Fruit fly (Drosophila melanogaster) ovary, adult (tissue): ENCODE data around the gene Osi5.

ENCODE experiments used
- CG17801 ChIP-seq: fragments of 200-800 bp; optimal IDR thresholded peaks from 2 replicates; lab custom pipeline; 2019; ENCODE audit warnings: missing biosample characterization, mild to moderate bottlenecking, missing genetic modification characterization, moderate library complexity; ENCODE audit not compliant: partially characterized antibody

Gene Osi5

DNA sequence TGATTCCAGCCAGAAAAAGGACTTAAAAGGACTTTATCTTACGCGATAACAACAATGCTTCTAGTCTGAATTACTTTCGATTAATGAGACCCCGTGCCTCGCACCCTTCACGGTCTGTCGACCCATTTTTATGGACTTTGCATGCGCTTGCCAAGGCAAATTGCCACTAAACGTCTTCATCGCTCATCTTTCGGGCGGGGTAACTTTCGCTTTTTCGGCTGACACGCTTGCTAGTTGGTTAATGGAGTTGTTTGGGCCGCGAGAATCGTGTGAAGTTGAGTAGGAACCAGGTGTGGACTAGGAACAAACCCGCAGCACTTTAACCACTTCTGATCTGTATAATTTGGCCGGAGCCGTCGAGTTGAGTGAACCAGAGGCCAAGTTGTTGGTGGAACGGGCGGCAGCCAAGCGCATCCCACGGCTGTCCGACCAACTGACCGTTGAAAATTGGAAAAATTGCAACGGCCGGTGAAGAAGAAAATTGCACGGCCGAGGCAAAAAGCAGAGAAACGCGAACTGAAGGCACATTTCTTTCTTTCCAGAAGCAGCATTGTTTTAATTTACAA is at the start of gene Osi5:
TSS of gene Osi5 (plus strand) at position 516 of the 566 bp plus-strand sequence.
- TF ChIP-seq CG17801 (GFP tag; lab: Kevin White, UChicago) = no peak

DNA sequence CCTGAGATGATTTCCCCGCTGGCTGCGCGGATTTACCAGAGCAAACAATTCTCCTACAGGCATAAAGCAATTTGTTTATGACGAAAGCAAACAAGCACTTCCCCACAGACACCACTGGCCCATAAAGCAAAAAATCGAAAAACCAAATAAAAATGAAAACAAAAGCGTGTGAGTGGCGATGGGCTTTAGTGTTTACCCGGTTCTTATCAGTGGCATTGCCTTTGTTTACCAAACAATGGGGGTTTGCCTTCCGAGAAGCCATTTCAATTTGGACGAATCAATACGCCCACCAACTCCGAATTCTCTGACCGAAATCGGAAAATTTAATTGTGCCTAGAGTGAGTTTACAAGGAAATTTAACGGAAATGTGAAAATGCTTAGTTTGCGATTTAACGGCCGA is 44.8 kb upstream of the Osi5 start:
- TF ChIP-seq CG17801 (GFP tag; lab: Kevin White, UChicago) = no peak

DNA sequence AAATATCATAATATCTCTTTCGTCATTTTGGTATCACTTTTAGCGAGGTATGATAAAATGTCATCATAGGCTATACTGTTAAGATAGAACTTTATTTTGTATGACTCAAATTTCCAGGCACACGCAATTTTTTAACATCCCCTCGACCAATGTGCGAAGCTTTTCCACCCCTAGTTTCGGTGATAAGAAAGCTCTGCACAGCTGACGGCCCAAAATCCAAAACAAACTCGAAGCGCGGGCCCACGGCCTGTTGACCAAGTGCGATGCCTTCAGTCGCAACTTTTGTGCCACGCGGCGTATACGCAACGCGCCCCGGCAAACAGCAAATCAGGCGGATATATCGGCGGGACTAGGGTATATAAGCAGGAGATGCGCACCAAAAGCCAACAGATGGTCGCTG is 40.3 kb upstream of the Osi5 start, which contains the start of gene NPFR:
TSS of gene NPFR (plus strand) at position 301 of the 400 bp plus-strand sequence.
- TF ChIP-seq CG17801 (GFP tag; lab: Kevin White, UChicago) = no peak

DNA sequence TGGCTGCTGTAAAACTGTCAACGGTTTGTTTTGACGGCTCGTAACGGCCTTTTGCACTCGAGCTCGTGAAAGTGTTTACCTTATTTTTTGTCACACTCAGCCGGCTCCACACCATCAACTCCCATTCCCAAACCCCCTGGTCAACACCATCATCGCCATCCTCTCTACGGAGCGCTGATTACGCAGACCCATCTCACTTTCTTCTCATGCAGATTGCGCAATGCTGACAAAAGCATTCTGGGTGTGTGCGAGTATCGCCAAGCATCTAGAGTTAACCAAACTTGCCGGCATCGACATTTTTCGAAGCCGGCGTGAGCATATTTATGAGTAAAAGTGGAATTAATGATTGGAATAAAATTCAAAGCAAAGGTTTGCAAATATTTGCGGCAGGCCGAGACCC is 30.9 kb upstream of the Osi5 start:
- no peak for TF ChIP-seq CG17801 (GFP tag; lab: Kevin White, UChicago)

dm6 chr3R:6198488-6198892 is 28.8 kb upstream of the Osi5 start, which contains the start of gene Osi24:
Gene Osi24, plus strand, starts transcription at chr3R:6198811.
- no peak for TF ChIP-seq CG17801 (GFP tag; lab: Kevin White, UChicago)

DNA sequence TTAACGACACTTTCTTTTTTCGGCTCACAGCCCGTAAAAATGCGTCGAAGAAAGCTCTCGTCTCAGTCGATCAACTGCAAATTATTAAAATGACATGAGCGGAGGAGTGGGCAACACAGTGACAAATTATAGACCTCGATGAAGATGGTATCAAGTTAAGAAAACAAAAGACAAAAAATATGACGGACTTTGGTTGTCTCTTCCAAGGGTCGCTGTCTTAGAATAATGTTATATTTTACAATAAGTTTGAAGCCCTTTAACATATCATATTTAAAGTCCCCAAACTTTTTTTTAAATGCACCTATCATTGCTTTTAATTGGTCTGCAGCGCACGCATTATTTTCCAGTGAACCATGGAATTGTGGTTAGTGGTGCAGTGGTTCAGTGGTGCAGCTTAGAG is 27.6 kb upstream of the Osi5 start:
- no peak for TF ChIP-seq CG17801 (GFP tag; lab: Kevin White, UChicago)

DNA sequence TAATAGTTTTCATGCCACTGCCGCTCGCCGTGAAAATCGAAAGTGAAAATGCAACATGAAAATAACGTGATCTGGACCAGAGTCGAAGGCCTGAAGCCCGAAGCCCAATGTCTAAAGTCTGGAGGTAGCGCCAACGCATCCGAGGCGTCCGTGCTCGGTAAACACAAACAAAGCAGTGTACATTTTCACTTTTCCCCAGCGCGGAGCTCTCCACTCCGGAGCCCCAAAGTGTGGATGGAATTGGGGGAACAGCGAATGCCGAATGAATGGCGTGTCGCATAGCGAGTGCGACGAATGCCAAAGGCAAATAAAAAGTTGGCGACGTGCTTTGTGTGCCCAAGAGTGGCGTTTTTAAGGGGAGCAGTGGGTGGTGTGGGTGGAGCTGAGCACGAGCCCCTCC is 24.3 kb upstream of the Osi5 start:
- no peak for TF ChIP-seq CG17801 (GFP tag; lab: Kevin White, UChicago)

- no peak for TF ChIP-seq CG17801 (GFP tag; lab: Kevin White, UChicago)
Observed at dm6 chr3R:6209073-6209472, 18.2 kb upstream of the Osi5 start, which contains the start of gene Osi2. Gene Osi2, plus strand, starts transcription at chr3R:6209373.

- no peak for TF ChIP-seq CG17801 (GFP tag; lab: Kevin White, UChicago)
Observed at dm6 chr3R:6210266-6211040, 16.9 kb upstream of the Osi5 start.

dm6 chr3R:6211041-6211377 is 16.3 kb upstream of the Osi5 start:
- TF ChIP-seq CG17801 (GFP tag; lab: Kevin White, UChicago) = no peak

DNA sequence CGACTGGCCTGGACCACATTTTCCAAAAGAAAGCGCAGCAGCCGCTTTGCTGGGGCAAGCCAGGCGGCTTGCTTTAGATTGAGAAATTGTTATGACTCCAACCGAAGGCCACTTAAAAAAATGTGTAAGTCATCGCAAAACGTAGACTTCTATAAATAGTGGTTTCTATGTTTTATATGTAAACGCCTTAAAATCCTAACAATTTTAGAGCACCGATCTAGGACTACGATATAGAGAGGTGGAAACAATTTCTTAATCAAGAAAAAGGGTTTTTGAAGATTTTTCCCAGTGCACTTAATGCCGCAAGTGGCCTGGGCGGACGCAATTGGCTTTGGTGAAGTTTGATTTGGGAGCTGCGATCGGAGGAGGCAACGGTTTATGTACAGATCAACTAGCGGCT is 13.1 kb upstream of the Osi5 start:
- no peak for TF ChIP-seq CG17801 (GFP tag; lab: Kevin White, UChicago)

DNA sequence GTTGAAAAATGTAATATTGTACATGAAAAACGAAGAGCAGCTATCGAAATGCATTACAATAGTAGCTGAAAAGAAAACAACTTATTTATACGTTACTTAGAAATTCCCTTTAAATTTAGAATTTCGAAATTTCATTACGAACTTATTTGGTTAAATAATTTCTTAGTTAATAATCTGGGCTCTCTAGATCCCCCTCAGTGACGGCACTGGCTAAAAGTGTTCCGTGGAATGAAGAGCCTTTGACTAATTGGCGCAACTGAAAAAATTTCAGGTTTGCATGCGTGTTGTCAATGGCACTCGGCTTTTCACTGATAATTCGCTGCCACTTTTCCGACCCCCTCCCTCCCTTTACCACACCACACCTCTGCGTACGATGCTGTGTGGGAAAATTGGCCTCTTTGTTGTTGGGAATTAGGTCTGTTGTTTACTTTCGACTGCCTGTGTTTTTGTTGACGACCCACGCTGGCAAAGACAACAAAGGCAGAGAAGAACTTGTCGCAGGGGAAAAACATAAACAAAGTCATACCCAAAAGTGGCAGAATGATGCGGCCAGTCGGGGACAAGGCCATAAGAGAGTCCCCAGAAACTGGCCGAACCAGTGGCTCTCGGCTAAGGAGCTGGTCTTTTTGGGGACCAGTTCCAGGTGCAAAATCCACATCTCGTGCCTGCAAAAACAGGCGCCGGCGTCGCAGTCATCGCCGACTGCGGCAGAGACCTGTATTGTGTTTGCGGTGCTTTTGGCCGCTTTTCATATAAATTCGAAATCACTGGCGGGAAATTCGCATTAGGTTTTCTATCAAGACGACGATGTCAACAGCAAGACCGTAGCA is 12.0 kb upstream of the Osi5 start, which contains the start of gene Osi3:
TSS of gene Osi3 (plus strand) at position 780 of the 830 bp plus-strand sequence.
- TF ChIP-seq CG17801 (GFP tag; lab: Kevin White, UChicago) = no peak

- no peak for TF ChIP-seq CG17801 (GFP tag; lab: Kevin White, UChicago)
Observed at dm6 chr3R:6221681-6222080, 5.6 kb upstream of the Osi5 start, which contains the start of gene Osi4. Gene Osi4, minus strand, starts transcription at chr3R:6221781.

- TF ChIP-seq CG17801 (GFP tag; lab: Kevin White, UChicago) = no peak
Observed at dm6 chr3R:6222119-6222518, 5.2 kb upstream of the Osi5 start.

DNA sequence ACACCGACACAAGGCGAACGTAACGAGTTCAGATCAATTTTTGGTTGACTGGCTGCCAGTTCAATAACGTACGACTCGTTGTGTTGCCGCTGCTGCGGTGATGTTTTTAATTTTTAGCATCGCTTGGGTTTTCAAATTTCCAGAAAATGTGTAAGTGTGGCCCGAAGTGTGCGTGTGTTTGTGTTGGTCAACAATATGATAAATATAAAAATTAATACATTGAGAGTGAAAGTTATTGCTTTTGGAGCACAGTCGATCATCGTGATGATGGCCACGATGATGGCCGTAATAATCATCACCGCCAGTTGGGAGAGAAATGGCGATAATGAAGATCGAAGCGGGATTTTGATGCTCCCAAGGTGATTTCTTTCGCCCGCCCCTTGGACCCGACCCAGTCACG is 1.2 kb upstream of the Osi5 start:
- no peak for TF ChIP-seq CG17801 (GFP tag; lab: Kevin White, UChicago)
